Fruit fly (Drosophila melanogaster) whole organism, prepupa: ENCODE results near the gene KaiR1D.

ENCODE experiments used
- CG10631 ChIP-seq: fragments of 200-800 bp; sonication (Bioruptor generic); optimal IDR thresholded peaks from 2 replicates; lab custom pipeline; 2016; ENCODE audit warnings: missing biosample characterization, missing genetic modification characterization
- CG16779 ChIP-seq: fragments of 200-800 bp; sonication (Bioruptor generic); optimal IDR thresholded peaks from 3 replicates; lab custom pipeline; 2017; ENCODE audit warnings: missing biosample characterization, mild to moderate bottlenecking, missing genetic modification characterization
- CG34406 ChIP-seq: fragments of 200-800 bp; sonication (Bioruptor generic); optimal IDR thresholded peaks from 3 replicates; lab custom pipeline; 2016; ENCODE audit warnings: missing biosample characterization, missing genetic modification characterization
- Ets96B ChIP-seq: fragments of 200-800 bp; optimal IDR thresholded peaks from 2 replicates; lab custom pipeline; 2019; ENCODE audit warnings: missing biosample characterization, mild to moderate bottlenecking, missing genetic modification characterization, moderate library complexity
- acj6 ChIP-seq: fragments of 200-800 bp; sonication (Bioruptor generic); optimal IDR thresholded peaks from 3 replicates; lab custom pipeline; 2016; ENCODE audit warnings: missing biosample characterization, missing genetic modification characterization

DNA sequence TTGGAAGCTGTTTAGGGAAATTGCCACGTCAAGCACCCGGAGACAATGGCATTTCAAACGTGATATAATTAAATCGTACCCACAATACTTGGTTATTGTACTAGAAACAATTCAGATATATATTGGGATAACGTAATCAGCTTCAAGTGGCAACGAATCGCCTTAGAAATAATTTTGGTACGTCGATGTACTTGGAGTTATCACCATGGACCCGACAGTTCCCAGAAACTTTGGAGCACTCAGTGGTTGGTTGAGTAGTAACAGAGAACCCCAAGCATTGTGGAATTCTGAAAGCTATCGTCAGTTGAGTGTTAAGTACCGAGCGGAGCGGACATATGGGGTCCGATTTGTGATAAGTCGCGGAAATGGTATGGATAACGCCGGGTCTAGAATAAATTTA, 24.2 kb downstream of the KaiR1D start, which contains the start of gene CG15695:
- TF ChIP-seq CG34406 (GFP tag; lab: Kevin White, UChicago), result no peak
- TF ChIP-seq CG10631 (GFP tag; lab: Kevin White, UChicago), result no peak
- no peak for TF ChIP-seq Ets96B (tag; lab: Kevin White, UChicago)
- no peak for TF ChIP-seq acj6 (GFP tag; lab: Kevin White, UChicago)
- no peak for TF ChIP-seq CG16779 (tag; lab: Kevin White, UChicago)
